Worm (Caenorhabditis elegans) whole organism, L4 larva: ENCODE data around the gene npr-3.

Experiments
- D1046.2 ChIP-seq: fragments of 200-800 bp; sonication (Bioruptor generic); IDR thresholded peaks from 2 replicates; pipeline ENCODE4 v1.3.6; 2022; ENCODE audit warnings: missing genetic modification characterization, missing compliant biosample characterization
- F10B5.3 ChIP-seq: sonication (generic microtip); optimal IDR thresholded peaks from 2 replicates; lab custom pipeline; 2016; ENCODE audit warnings: mild to moderate bottlenecking, missing genetic modification characterization, missing compliant biosample characterization
- F26F4.8 ChIP-seq: fragments of 200-800 bp; sonication (Bioruptor generic); conservative IDR thresholded peaks from 2 replicates; pipeline ENCODE4 v1.3.6; 2022; ENCODE audit warnings: missing genetic modification characterization, missing compliant biosample characterization
- F37D6.2 ChIP-seq: sonication (generic microtip); optimal IDR thresholded peaks from 2 replicates; lab custom pipeline; 2016; ENCODE audit warnings: mild to moderate bottlenecking, missing genetic modification characterization, missing compliant biosample characterization
- T20F7.1 ChIP-seq: fragments of 200-800 bp; sonication (Bioruptor generic); optimal IDR thresholded peaks from 2 replicates; lab custom pipeline; 2018; ENCODE audit warnings: mild to moderate bottlenecking, missing genetic modification characterization, missing compliant biosample characterization
- ZK337.2 ChIP-seq: fragments of 200-800 bp; sonication (Bioruptor generic); IDR thresholded peaks from 2 replicates; pipeline ENCODE4 v1.3.6; 2022; ENCODE audit warnings: missing genetic modification reagents, missing genetic modification characterization, missing compliant biosample characterization
- aly-2 ChIP-seq: sonication (generic microtip); optimal IDR thresholded peaks from 2 replicates; lab custom pipeline; 2018; ENCODE audit warnings: missing biosample characterization, missing genetic modification characterization
- arid-1 ChIP-seq: fragments of 200-800 bp; sonication (Bioruptor generic); conservative IDR thresholded peaks from 2 replicates; pipeline ENCODE4 v1.3.6; 2022; ENCODE audit warnings: missing genetic modification reagents, missing genetic modification characterization, missing compliant biosample characterization
- ceh-32 ChIP-seq: sonication (generic microtip); optimal IDR thresholded peaks from 2 replicates; lab custom pipeline; 2016; ENCODE audit warnings: mild to moderate bottlenecking, missing genetic modification characterization, missing compliant biosample characterization; ENCODE audit not compliant: poor library complexity
- ceh-44 ChIP-seq: fragments of 200-800 bp; sonication (Bioruptor generic); IDR thresholded peaks from 2 replicates; pipeline ENCODE4 v1.3.6; 2022; ENCODE audit warnings: missing genetic modification reagents, missing genetic modification characterization, missing compliant biosample characterization
- ceh-82 ChIP-seq: sonication (generic microtip); optimal IDR thresholded peaks from 2 replicates; lab custom pipeline; 2017; ENCODE audit warnings: missing biosample characterization, missing genetic modification characterization
- ces-1 ChIP-seq: fragments of 150-350 bp; sonication (generic microtip); optimal IDR thresholded peaks from 4 replicates; lab custom pipeline; 2014; ENCODE audit warnings: missing biosample characterization, missing genetic modification reagents, missing genetic modification characterization
- dmd-8 ChIP-seq: fragments of 200-800 bp; sonication (Bioruptor generic); IDR thresholded peaks from 2 replicates; pipeline ENCODE4 v1.3.6; 2022; ENCODE audit warnings: missing genetic modification characterization, missing compliant biosample characterization
- dmd-9 ChIP-seq: fragments of 200-800 bp; sonication (Bioruptor generic); IDR thresholded peaks from 2 replicates; pipeline ENCODE4 v1.3.6; 2022; ENCODE audit warnings: missing genetic modification reagents, missing genetic modification characterization, missing compliant biosample characterization
- dpl-1 ChIP-seq: fragments of 150-350 bp; optimal IDR thresholded peaks from 2 replicates; lab custom pipeline; 2014; ENCODE audit warnings: missing biosample characterization, missing genetic modification reagents, missing genetic modification characterization
- duxl-1 ChIP-seq: sonication (generic microtip); optimal IDR thresholded peaks from 2 replicates; lab custom pipeline; 2016; ENCODE audit warnings: mild to moderate bottlenecking, missing genetic modification characterization, moderate library complexity, missing compliant biosample characterization; ENCODE audit not compliant: poor library complexity
- dve-1 ChIP-seq: sonication (generic microtip); optimal IDR thresholded peaks from 2 replicates; lab custom pipeline; 2017; ENCODE audit warnings: antibody characterized with exemption, mild to moderate bottlenecking, missing genetic modification characterization, missing compliant biosample characterization; ENCODE audit not compliant: insufficient read depth
- egl-27 ChIP-seq: sonication (generic microtip); optimal IDR thresholded peaks from 3 replicates; lab custom pipeline; 2017; ENCODE audit warnings: missing biosample characterization, missing genetic modification reagents, missing genetic modification characterization
- egl-43 ChIP-seq: fragments of 200-800 bp; sonication (Bioruptor generic); IDR thresholded peaks from 2 replicates; pipeline ENCODE4 v1.3.6; 2022; ENCODE audit warnings: missing genetic modification reagents, missing genetic modification characterization, missing compliant biosample characterization
- fos-1 ChIP-seq: fragments of 150-350 bp; optimal IDR thresholded peaks from 2 replicates; lab custom pipeline; 2014; ENCODE audit warnings: missing biosample characterization, missing genetic modification characterization
- gei-8 ChIP-seq: fragments of 200-800 bp; sonication (Bioruptor generic); optimal IDR thresholded peaks from 2 replicates; lab custom pipeline; 2018; ENCODE audit warnings: mild to moderate bottlenecking, missing genetic modification characterization, missing compliant biosample characterization
- hif-1 ChIP-seq, 2 experiments: sonication (generic microtip); optimal IDR thresholded peaks; 2 replicates each; lab custom pipeline; 2016 to 2017; ENCODE audit warnings: missing compliant biosample characterization in 2 of 2, missing genetic modification characterization in 2 of 2, missing genetic modification reagents in 2 of 2, missing genotype in 2 of 2, mild to moderate bottlenecking in 1 of 2
- hlh-30 ChIP-seq: sonication (generic microtip); optimal IDR thresholded peaks from 2 replicates; lab custom pipeline; 2017; ENCODE audit warnings: antibody characterized with exemption, mild to moderate bottlenecking, missing genetic modification characterization, missing compliant biosample characterization; ENCODE audit not compliant: insufficient read depth
- lin-15B ChIP-seq: fragments of 150-350 bp; sonication (generic microtip); optimal IDR thresholded peaks from 3 replicates; lab custom pipeline; 2014; ENCODE audit warnings: missing biosample characterization, missing genetic modification characterization
- lin-39 ChIP-seq: fragments of 150-350 bp; optimal IDR thresholded peaks from 2 replicates; lab custom pipeline; 2014; ENCODE audit warnings: missing biosample characterization, missing genetic modification reagents, missing genetic modification characterization
- lir-3 ChIP-seq: sonication (generic microtip); optimal IDR thresholded peaks from 2 replicates; lab custom pipeline; 2016; ENCODE audit warnings: mild to moderate bottlenecking, missing genetic modification characterization, missing compliant biosample characterization
- madf-9 ChIP-seq: fragments of 200-800 bp; sonication (Bioruptor generic); conservative IDR thresholded peaks from 2 replicates; pipeline ENCODE4 v1.3.6; 2022; ENCODE audit warnings: missing genetic modification reagents, missing genetic modification characterization, missing compliant biosample characterization
- mdl-1 ChIP-seq, 2 experiments: fragments of 150-350 bp in 1 of 2; sonication (generic microtip) in 1 of 2; optimal IDR thresholded peaks; 2 replicates each; lab custom pipeline; 2014 to 2017; ENCODE audit warnings: missing biosample characterization in 2 of 2, missing genetic modification characterization in 2 of 2
- mes-2 ChIP-seq: sonication (generic microtip); optimal IDR thresholded peaks from 2 replicates; lab custom pipeline; 2016; ENCODE audit warnings: missing genotype, mild to moderate bottlenecking, missing genetic modification characterization, missing compliant biosample characterization; ENCODE audit not compliant: poor library complexity, severe bottlenecking
- nhr-10 ChIP-seq: fragments of 150-350 bp; optimal IDR thresholded peaks from 2 replicates; lab custom pipeline; 2014; ENCODE audit warnings: missing biosample characterization, missing genetic modification characterization
- nhr-102 ChIP-seq: sonication (generic microtip); optimal IDR thresholded peaks from 2 replicates; lab custom pipeline; 2016; ENCODE audit warnings: mild to moderate bottlenecking, missing genetic modification characterization, moderate library complexity, missing compliant biosample characterization
- nhr-11 ChIP-seq: fragments of 150-350 bp; optimal IDR thresholded peaks from 2 replicates; lab custom pipeline; 2014; ENCODE audit warnings: missing biosample characterization, missing genetic modification characterization
- nhr-41 ChIP-seq: fragments of 200-800 bp; sonication (Bioruptor generic); IDR thresholded peaks from 2 replicates; pipeline ENCODE4 v1.3.6; 2022; ENCODE audit warnings: missing genetic modification reagents, missing genetic modification characterization, missing compliant biosample characterization
- nhr-42 ChIP-seq: fragments of 200-800 bp; sonication (Bioruptor generic); IDR thresholded peaks from 2 replicates; pipeline ENCODE4 v1.3.6; 2022; ENCODE audit warnings: missing genetic modification characterization, missing compliant biosample characterization
- nhr-6 ChIP-seq: fragments of 150-350 bp; optimal IDR thresholded peaks from 2 replicates; lab custom pipeline; 2014; ENCODE audit warnings: missing biosample characterization, missing genetic modification characterization
- nhr-77 ChIP-seq: fragments of 150-350 bp; optimal IDR thresholded peaks from 2 replicates; lab custom pipeline; 2014; ENCODE audit warnings: missing biosample characterization, missing genetic modification characterization
- php-3 ChIP-seq: fragments of 200-800 bp; sonication (Bioruptor generic); IDR thresholded peaks from 2 replicates; pipeline ENCODE4 v1.3.6; 2022; ENCODE audit warnings: missing genetic modification reagents, missing genetic modification characterization, missing compliant biosample characterization
- rbr-2 ChIP-seq: sonication (generic microtip); optimal IDR thresholded peaks from 2 replicates; lab custom pipeline; 2016; ENCODE audit warnings: missing genotype, missing genetic modification characterization, missing compliant biosample characterization
- sdz-12 ChIP-seq: fragments of 200-800 bp; sonication (Bioruptor generic); optimal IDR thresholded peaks from 2 replicates; lab custom pipeline; 2018; ENCODE audit warnings: mild to moderate bottlenecking, missing genetic modification characterization, missing compliant biosample characterization
- set-16 ChIP-seq: fragments of 200-800 bp; sonication (Bioruptor generic); IDR thresholded peaks from 2 replicates; pipeline ENCODE4 v1.3.6; 2022; ENCODE audit warnings: missing genetic modification reagents, missing genetic modification characterization, missing compliant biosample characterization
- snpc-4 ChIP-seq: fragments of 150-350 bp; optimal IDR thresholded peaks from 2 replicates; lab custom pipeline; 2014; ENCODE audit warnings: missing biosample characterization, missing genetic modification characterization
- spr-1 ChIP-seq: sonication (generic microtip); optimal IDR thresholded peaks from 2 replicates; lab custom pipeline; 2016; ENCODE audit warnings: mild to moderate bottlenecking, missing genetic modification characterization, missing compliant biosample characterization
- unc-130 ChIP-seq: sonication (generic microtip); optimal IDR thresholded peaks from 2 replicates; lab custom pipeline; 2016; ENCODE audit warnings: missing genetic modification reagents, missing genetic modification characterization, missing compliant biosample characterization
- unc-62 ChIP-seq, 3 experiments: fragments of 150-350 bp in 1 of 3; sonication (generic microtip); optimal IDR thresholded peaks in 2 of 3; peaks in 1 of 3; 1 replicate in 1 of 3; 2 replicates in 2 of 3; lab custom pipeline; 2014 to 2017; ENCODE audit warnings: missing biosample characterization in 3 of 3, missing genetic modification characterization in 3 of 3, missing genetic modification reagents in 3 of 3, missing genotype in 1 of 3
- vab-7 ChIP-seq: fragments of 200-800 bp; sonication (Bioruptor generic); IDR thresholded peaks from 2 replicates; pipeline ENCODE4 v1.3.6; 2022; ENCODE audit warnings: missing genetic modification reagents, missing genetic modification characterization, missing compliant biosample characterization
- zag-1 ChIP-seq: fragments of 150-350 bp; optimal IDR thresholded peaks from 2 replicates; lab custom pipeline; 2014; ENCODE audit warnings: missing biosample characterization, missing genetic modification characterization
- zip-2 ChIP-seq: fragments of 150-350 bp; optimal IDR thresholded peaks from 2 replicates; lab custom pipeline; 2014; ENCODE audit warnings: missing biosample characterization, missing genetic modification characterization
- ztf-11 ChIP-seq: fragments of 150-350 bp; optimal IDR thresholded peaks from 2 replicates; lab custom pipeline; 2014; ENCODE audit warnings: missing biosample characterization, missing genetic modification characterization
- ztf-7 ChIP-seq: fragments of 150-350 bp; optimal IDR thresholded peaks from 2 replicates; lab custom pipeline; 2014; ENCODE audit warnings: missing biosample characterization, missing genetic modification characterization

npr-3 gene

ce11 chrIV:11489610-11490339 lies 30.0 kb downstream of the npr-3 start (continued):
- no peak for TF ChIP-seq duxl-1 (tag; lab: Kevin White, UChicago)
- TF ChIP-seq nhr-102 (tag; lab: Kevin White, UChicago): no peak
- peak; percentile 33 for TF ChIP-seq dve-1
- no peak for TF ChIP-seq lin-15B (tag; lab: Kevin White, UChicago)
- TF ChIP-seq ztf-11: no peak

ce11 chrIV:11491422-11491821 lies 31.6 kb downstream of the npr-3 start:
- TF ChIP-seq unc-130 (GFP tag; lab: Kevin White, UChicago): no peak
- no peak for TF ChIP-seq set-16 (GFP tag; lab: Robert Waterston, UW)
- no peak for TF ChIP-seq dmd-9
- TF ChIP-seq hif-1 (tag; optimal IDR thresholded peaks at IDR 0.05; lab: Kevin White, UChicago): no peak
- no peak for TF ChIP-seq arid-1
- TF ChIP-seq ceh-82 (tag; lab: Kevin White, UChicago): no peak
- TF ChIP-seq nhr-41 (GFP tag; lab: Robert Waterston, UW): no peak
- no peak for TF ChIP-seq madf-9
- no peak for TF ChIP-seq mes-2 (tag; lab: Kevin White, UChicago)
- TF ChIP-seq dmd-8 (GFP tag; lab: Robert Waterston, UW): no peak
- TF ChIP-seq ceh-32 (tag; lab: Kevin White, UChicago): no peak
- peak; percentile 56 for TF ChIP-seq spr-1 (tag; lab: Kevin White, UChicago)
- no peak for TF ChIP-seq nhr-42 (GFP tag; lab: Robert Waterston, UW)
- TF ChIP-seq F10B5.3 (tag; lab: Kevin White, UChicago): no peak
- TF ChIP-seq ces-1 (GFP tag; lab: Kevin White, UChicago): no peak
- no peak for TF ChIP-seq egl-27 (tag; lab: Kevin White, UChicago)
- no peak for TF ChIP-seq nhr-11 (tag; lab: Kevin White, UChicago)
- no peak for TF ChIP-seq nhr-6
- TF ChIP-seq F37D6.2: no peak
- TF ChIP-seq unc-62 (GFP tag; optimal IDR thresholded peaks at IDR 0.05 in 1 of 2; lab: Kevin White, UChicago): no peak
- TF ChIP-seq unc-62 (tag; optimal IDR thresholded peaks at IDR 0.05; lab: Kevin White, UChicago): no peak
- no peak for TF ChIP-seq zip-2 (tag; lab: Kevin White, UChicago)
- no peak for TF ChIP-seq lin-39 (tag; lab: Kevin White, UChicago)
- no peak for TF ChIP-seq ztf-11
- no peak for TF ChIP-seq rbr-2
- no peak for TF ChIP-seq php-3 (GFP tag; lab: Robert Waterston, UW)
- TF ChIP-seq sdz-12 (GFP tag; lab: Kevin White, UChicago): no peak
- no peak for TF ChIP-seq egl-43 (GFP tag; lab: Robert Waterston, UW)
- TF ChIP-seq dpl-1 (GFP tag; lab: Kevin White, UChicago): no peak
- no peak for TF ChIP-seq zag-1 (tag; lab: Kevin White, UChicago)
- TF ChIP-seq D1046.2: no peak
- TF ChIP-seq nhr-77 (tag; lab: Kevin White, UChicago): no peak
- TF ChIP-seq F26F4.8 (GFP tag; lab: Robert Waterston, UW): no peak
- TF ChIP-seq lir-3: no peak
- TF ChIP-seq vab-7 (GFP tag; lab: Robert Waterston, UW): no peak
- no peak for TF ChIP-seq ceh-44 (GFP tag; lab: Robert Waterston, UW)
- TF ChIP-seq ztf-7 (tag; lab: Kevin White, UChicago): no peak
- TF ChIP-seq snpc-4 (tag; lab: Kevin White, UChicago): no peak
- TF ChIP-seq mdl-1 (tag; optimal IDR thresholded peaks at IDR 0.05; lab: Kevin White, UChicago): peak in 1 of 2 experiments; percentile 52
- TF ChIP-seq aly-2 (tag; lab: Kevin White, UChicago): no peak
- no peak for TF ChIP-seq gei-8
- no peak for TF ChIP-seq ZK337.2 (GFP tag; lab: Robert Waterston, UW)
- TF ChIP-seq hlh-30 (tag; lab: Kevin White, UChicago): peak; percentile 45
- TF ChIP-seq nhr-10 (tag; lab: Kevin White, UChicago): no peak
- TF ChIP-seq fos-1 (tag; lab: Kevin White, UChicago): no peak
- TF ChIP-seq T20F7.1 (GFP tag; lab: Kevin White, UChicago): no peak
